Fruit fly (Drosophila melanogaster): ENCODE data around the gene CG44139.
A peak's percentile ranks its signal among the peaks of the same experiment; 100 is the strongest.

Gene CG44139

DNA sequence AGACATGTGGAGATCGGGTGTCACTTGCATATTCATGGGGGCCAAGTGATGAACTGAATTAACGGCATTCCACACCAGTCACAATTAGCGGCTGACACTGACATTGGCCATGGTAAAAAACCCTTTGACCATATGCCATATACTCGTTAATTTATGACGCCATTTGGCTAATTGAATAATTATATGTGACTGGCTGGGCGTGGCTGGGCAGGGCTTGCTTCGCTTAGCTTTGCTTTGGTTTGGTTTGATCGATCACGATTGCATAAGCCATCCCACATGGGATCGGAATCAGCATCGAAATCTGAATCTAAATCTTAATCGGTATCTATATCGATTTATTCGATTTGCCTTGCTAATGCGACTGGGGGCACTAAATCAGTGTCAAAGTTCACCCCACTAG, 5.0 kb downstream of the CG44139 start:
- no peak for TF ChIP-seq CG8478 (optimal IDR thresholded peaks at IDR 0.05)
- TF ChIP-seq psq (optimal IDR thresholded peaks at IDR 0.05): no peak
- no peak for TF ChIP-seq pan (optimal IDR thresholded peaks at IDR 0.05)

DNA sequence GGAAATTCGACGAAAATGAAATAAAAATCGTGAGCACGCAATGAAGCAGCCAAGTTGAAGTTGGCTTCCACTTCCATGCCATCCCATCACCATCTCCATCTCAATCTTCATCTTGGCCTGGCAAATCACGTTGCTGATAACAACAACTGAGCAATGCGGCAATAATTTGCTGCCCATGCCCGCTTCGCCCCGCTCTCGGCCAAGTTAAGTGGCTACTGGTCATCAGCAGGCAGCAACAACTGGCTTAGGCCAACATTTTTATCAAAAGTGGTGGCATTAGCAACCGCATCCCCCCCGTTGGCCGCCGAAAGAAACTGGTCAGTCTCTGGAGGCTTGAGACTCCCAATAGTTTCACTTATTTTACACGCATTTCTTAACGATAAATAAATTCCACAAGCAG, 5.7 kb downstream of the CG44139 start:
- TF ChIP-seq usp (GFP tag; optimal IDR thresholded peaks at IDR 0.05): no peak
- no peak for TF ChIP-seq psq (optimal IDR thresholded peaks at IDR 0.05)
- no peak for TF ChIP-seq Dll (optimal IDR thresholded peaks at IDR 0.05)
- TF ChIP-seq EcR (GFP tag; optimal IDR thresholded peaks at IDR 0.05): no peak
- TF ChIP-seq pan (optimal IDR thresholded peaks at IDR 0.05): no peak
- TF ChIP-seq CG8478 (optimal IDR thresholded peaks at IDR 0.05): no peak

dm6 chr2L:2432809-2433493, 8.4 kb downstream of the CG44139 start:
- TF ChIP-seq pan (optimal IDR thresholded peaks at IDR 0.05) (no peak), EcR (GFP tag; optimal IDR thresholded peaks at IDR 0.05) (no peak), usp (GFP tag; optimal IDR thresholded peaks at IDR 0.05) (no peak), psq (optimal IDR thresholded peaks at IDR 0.05) (no peak), Dll (optimal IDR thresholded peaks at IDR 0.05) (no peak), CG8478 (optimal IDR thresholded peaks at IDR 0.05) (no peak)

DNA sequence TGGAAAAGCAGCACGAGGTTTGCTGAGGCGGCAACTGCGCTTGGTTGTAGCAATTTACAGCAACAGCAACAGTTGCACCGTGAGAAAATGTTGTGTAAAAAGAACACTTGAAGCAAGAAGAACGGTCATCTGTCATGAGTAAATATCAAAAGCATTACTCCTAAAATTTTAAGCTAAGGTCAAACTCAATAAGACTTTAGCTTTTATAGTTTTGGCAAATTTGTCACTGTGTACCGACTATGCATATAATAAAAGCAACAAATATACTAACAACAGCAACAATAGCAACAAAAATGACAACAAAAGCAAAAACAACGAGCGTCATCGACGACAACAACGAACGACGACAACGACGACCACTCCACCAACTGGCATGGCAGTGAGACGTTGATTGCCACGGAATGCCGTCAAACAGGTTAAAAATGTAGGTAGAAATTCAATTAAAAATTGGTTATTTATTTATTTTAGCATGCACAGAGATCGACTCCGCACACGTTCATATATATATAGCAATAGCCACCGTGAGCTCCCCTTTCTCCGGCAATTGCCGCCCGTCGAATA, 9.0 kb downstream of the CG44139 start:
- no peak for TF ChIP-seq psq (optimal IDR thresholded peaks at IDR 0.05)
- no peak for TF ChIP-seq Dll (optimal IDR thresholded peaks at IDR 0.05)
- no peak for TF ChIP-seq CG8478 (optimal IDR thresholded peaks at IDR 0.05)
- no peak for TF ChIP-seq pan (optimal IDR thresholded peaks at IDR 0.05)
- TF ChIP-seq usp (GFP tag; optimal IDR thresholded peaks at IDR 0.05): no peak
- no peak for TF ChIP-seq EcR (GFP tag; optimal IDR thresholded peaks at IDR 0.05)

- no peak for TF ChIP-seq usp (GFP tag; optimal IDR thresholded peaks at IDR 0.05)
- no peak for TF ChIP-seq CG8478 (optimal IDR thresholded peaks at IDR 0.05)
- TF ChIP-seq psq (optimal IDR thresholded peaks at IDR 0.05): no peak
- TF ChIP-seq EcR (GFP tag; optimal IDR thresholded peaks at IDR 0.05): no peak
- TF ChIP-seq Dll (optimal IDR thresholded peaks at IDR 0.05): no peak
- TF ChIP-seq pan (optimal IDR thresholded peaks at IDR 0.05): no peak
These were observed 9.6 kb downstream of the CG44139 start for dm6 chr2L:2434222-2434621.

dm6 chr2L:2436258-2436657, 11.7 kb downstream of the CG44139 start:
- TF ChIP-seq CG8478 (optimal IDR thresholded peaks at IDR 0.05): no peak
- no peak for TF ChIP-seq psq (optimal IDR thresholded peaks at IDR 0.05)
- TF ChIP-seq pan (optimal IDR thresholded peaks at IDR 0.05): no peak
- TF ChIP-seq EcR (GFP tag; optimal IDR thresholded peaks at IDR 0.05): no peak
- TF ChIP-seq Dll (optimal IDR thresholded peaks at IDR 0.05): no peak
- TF ChIP-seq usp (GFP tag; optimal IDR thresholded peaks at IDR 0.05): no peak

DNA sequence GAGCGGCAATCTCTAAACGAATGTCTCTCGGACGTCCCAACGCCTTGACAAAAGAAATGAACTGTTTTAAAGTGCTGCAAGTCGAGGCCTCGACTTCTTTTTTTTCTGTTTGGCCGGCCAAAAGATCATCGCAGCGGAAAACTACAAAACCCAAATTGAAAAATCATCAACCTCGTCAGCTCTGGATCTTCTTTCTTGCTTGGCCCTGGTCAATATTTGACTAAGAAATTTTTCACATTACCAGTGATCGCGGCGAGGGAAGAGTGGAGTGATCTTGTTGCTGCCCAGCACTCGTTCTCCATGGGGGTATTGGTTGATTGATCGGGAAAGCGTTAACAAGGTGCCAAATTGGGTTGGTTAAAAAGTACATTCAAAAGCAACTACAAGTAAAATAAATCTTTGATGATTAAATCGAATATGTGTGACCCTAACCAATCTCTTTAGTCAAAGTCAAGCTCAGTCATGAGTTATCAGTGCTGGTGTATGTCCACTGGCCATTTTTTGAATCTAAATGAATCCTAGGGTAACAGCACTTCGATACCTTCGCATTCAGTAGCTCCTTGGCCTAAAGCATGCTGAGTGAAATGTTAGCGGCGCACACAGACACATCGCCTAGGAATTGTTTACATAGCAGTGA, 14.2 kb downstream of the CG44139 start:
- TF ChIP-seq pan (optimal IDR thresholded peaks at IDR 0.05) (no peak), usp (GFP tag; optimal IDR thresholded peaks at IDR 0.05) (no peak)

DNA sequence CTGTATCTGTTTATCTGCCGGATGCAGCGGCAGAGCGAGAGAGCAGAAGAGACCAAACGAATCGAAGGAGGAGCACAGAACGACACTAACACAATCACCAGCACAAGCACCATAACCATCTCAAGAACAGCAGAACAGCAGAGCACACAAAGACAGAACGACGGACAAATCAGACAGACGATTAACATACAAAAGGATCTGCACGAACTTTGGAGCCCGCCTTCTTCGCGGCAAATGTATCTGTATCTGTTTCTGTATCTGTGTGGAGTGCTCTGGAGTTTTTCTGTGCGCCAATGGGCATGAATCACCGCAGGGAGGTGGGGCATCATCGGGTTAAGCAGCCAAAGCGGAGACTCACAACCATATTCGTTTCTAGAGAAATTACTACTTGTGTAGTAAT, 23.9 kb downstream of the CG44139 start:
- TF ChIP-seq EcR (GFP tag; optimal IDR thresholded peaks at IDR 0.05) (no peak), CG8478 (optimal IDR thresholded peaks at IDR 0.05) (no peak)

DNA sequence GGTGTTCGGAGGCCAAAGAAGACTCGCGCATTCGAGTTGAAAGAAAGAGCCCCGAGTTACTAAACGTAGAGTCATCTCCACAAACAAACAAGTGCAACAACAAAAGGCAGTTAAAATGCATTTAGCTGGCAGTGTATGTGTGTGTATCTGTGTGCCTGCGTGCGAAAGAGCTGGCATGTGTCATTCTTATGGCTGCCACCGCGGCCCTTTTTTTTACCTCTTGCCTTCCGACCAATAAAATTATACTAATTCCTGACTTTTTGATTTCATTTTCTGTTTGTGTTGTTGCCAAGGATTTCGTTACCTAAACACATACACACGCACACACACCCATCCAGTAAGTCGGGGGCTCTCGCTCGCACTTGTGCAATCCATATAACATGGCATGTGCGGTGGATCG, 25.1 kb downstream of the CG44139 start:
- no peak for TF ChIP-seq psq (optimal IDR thresholded peaks at IDR 0.05)
- no peak for TF ChIP-seq pan (optimal IDR thresholded peaks at IDR 0.05)
- TF ChIP-seq usp (GFP tag; optimal IDR thresholded peaks at IDR 0.05): no peak
- TF ChIP-seq EcR (GFP tag; optimal IDR thresholded peaks at IDR 0.05): no peak
- TF ChIP-seq CG8478 (optimal IDR thresholded peaks at IDR 0.05): no peak
- no peak for TF ChIP-seq Dll (optimal IDR thresholded peaks at IDR 0.05)

- TF ChIP-seq usp (GFP tag; optimal IDR thresholded peaks at IDR 0.05) (no peak), EcR (GFP tag; optimal IDR thresholded peaks at IDR 0.05) (no peak), Dll (optimal IDR thresholded peaks at IDR 0.05) (peak; percentile 68)
These were observed 26.3 kb downstream of the CG44139 start for dm6 chr2L:2450723-2451379.

DNA sequence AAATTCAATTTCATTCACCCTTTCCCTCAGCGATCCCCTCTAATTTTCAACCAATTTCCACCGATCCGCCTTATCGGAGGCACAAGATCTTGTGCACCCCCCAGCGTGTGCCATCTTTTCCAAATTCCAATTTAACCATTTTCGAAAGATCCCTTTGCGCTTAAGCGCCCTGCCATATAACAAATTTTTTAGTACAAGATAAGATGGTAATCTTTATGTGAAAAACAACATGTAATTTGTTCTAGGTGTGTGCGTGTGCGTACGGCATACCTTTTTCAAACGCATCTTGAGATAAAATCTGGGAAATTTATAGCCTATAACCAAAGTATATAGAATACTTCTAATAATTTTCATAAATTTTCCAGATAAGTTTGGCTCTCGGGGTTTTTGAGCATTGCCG, 29.2 kb downstream of the CG44139 start:
- TF ChIP-seq Dll (optimal IDR thresholded peaks at IDR 0.05) (no peak), pan (optimal IDR thresholded peaks at IDR 0.05) (no peak), EcR (GFP tag; optimal IDR thresholded peaks at IDR 0.05) (no peak), psq (optimal IDR thresholded peaks at IDR 0.05) (no peak), usp (GFP tag; optimal IDR thresholded peaks at IDR 0.05) (no peak), CG8478 (optimal IDR thresholded peaks at IDR 0.05) (no peak)

DNA sequence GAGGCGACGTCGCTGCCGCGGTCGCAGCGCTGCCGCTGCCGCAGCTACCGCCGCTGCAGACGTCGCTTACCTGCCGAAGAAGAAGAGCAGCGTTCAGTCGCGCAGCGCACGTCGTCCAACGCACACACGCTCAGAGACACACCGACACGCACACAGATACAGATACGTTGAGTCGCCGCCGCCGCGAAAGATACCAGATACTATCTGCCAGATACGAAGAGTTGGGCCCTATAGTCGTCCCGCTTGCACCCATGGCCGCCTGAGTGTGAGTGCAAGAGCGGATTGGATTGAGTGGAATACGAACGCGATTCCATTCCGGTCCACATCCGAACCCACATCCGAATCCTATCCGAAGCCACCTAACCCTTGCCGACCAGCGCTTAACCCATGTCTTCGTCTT, 30.0 kb downstream of the CG44139 start:
- TF ChIP-seq usp (GFP tag; optimal IDR thresholded peaks at IDR 0.05): no peak
- no peak for TF ChIP-seq psq (optimal IDR thresholded peaks at IDR 0.05)
- TF ChIP-seq pan (optimal IDR thresholded peaks at IDR 0.05): no peak
- TF ChIP-seq EcR (GFP tag; optimal IDR thresholded peaks at IDR 0.05): no peak
- TF ChIP-seq Dll (optimal IDR thresholded peaks at IDR 0.05): no peak
- TF ChIP-seq CG8478 (optimal IDR thresholded peaks at IDR 0.05): peak; percentile 47
